Worm (Caenorhabditis elegans): ENCODE results near the gene Y8A9A.2.

ce11 chrII:3795323-3795722, at the start of gene Y8A9A.2:
- TF ChIP-seq mml-1 (tag; optimal IDR thresholded peaks at IDR 0.05) (no peak), fos-1 (tag; optimal IDR thresholded peaks at IDR 0.05) (no peak), skn-1 (tag; optimal IDR thresholded peaks at IDR 0.05) (no peak), unc-62 (GFP tag; optimal IDR thresholded peaks at IDR 0.05) (no peak), ceh-9 (tag; optimal IDR thresholded peaks at IDR 0.05) (no peak), nhr-12 (tag; optimal IDR thresholded peaks at IDR 0.05) (no peak), pha-4 (tag; optimal IDR thresholded peaks at IDR 0.05) (no peak), fkh-10 (GFP tag; optimal IDR thresholded peaks at IDR 0.05) (no peak), pqm-1 (tag; optimal IDR thresholded peaks at IDR 0.05) (no peak), lin-39 (tag; optimal IDR thresholded peaks at IDR 0.05) (no peak), elt-3 (tag; optimal IDR thresholded peaks at IDR 0.05) (no peak), nhr-237 (tag; optimal IDR thresholded peaks at IDR 0.05) (no peak), nhr-77 (tag; optimal IDR thresholded peaks at IDR 0.05) (no peak), ama-1 (optimal IDR thresholded peaks at IDR 0.05) (no peak)

Data from whole organism, L3 larva.